Worm (Caenorhabditis elegans) whole organism, L4/young adult: ENCODE measurements around the gene K01A11.3.

Experiments used
- dao-5 ChIP-seq: sonication (generic microtip); optimal IDR thresholded peaks from 2 replicates; lab custom pipeline; 2016; ENCODE audit warnings: missing genotype, missing genetic modification characterization, moderate library complexity, missing compliant biosample characterization
- him-1 ChIP-seq: sonication (generic microtip); optimal IDR thresholded peaks from 2 replicates; lab custom pipeline; 2016; ENCODE audit warnings: missing genotype, missing genetic modification reagents, missing genetic modification characterization, missing compliant biosample characterization

DNA sequence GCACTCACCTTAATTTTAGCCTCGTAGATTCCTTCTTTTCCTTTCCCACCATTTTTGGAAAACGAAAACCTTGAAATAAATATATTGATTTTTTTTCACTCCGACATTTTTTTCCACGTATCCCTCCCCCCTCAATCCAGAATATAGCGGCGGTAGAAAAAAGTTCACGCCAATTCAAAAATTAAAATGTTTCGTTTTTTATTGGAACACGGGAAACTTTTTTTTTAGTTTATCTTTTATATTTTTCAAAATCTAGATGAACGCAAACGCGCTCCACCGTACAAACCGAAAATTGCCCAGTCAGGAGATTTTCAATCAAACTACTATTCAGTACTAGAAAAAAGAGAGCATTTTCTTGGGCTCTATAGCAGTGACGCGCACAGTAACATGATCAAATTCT lies 8.3 kb downstream of the K01A11.3 start, which contains the start of gene spe-41:
- no peak for TF ChIP-seq him-1
- no peak for TF ChIP-seq dao-5
